Worm (Caenorhabditis elegans) whole organism, L1 larva: ENCODE measurements around the gene idpc-2.

Experiments
- alr-1 ChIP-seq: fragments of 200-800 bp; sonication (Bioruptor generic); optimal IDR thresholded peaks from 2 replicates; lab custom pipeline; 2018; ENCODE audit warnings: borderline replicate concordance, mild to moderate bottlenecking, missing genetic modification characterization, missing compliant biosample characterization
- ama-1 ChIP-seq: fragments of 150-350 bp; optimal IDR thresholded peaks from 2 replicates; lab custom pipeline; 2014
- dpl-1 ChIP-seq, 3 experiments: fragments of 150-350 bp in 2 of 3; sonication (generic microtip) in 1 of 3; optimal IDR thresholded peaks; 2 replicates each; lab custom pipeline; 2014 to 2017; ENCODE audit warnings: missing biosample characterization in 3 of 3, missing genetic modification characterization in 3 of 3, missing genetic modification reagents in 3 of 3
- unc-62 ChIP-seq: fragments of 150-350 bp; optimal IDR thresholded peaks from 2 replicates; lab custom pipeline; 2014; ENCODE audit warnings: missing biosample characterization, missing genetic modification reagents, missing genetic modification characterization

DNA sequence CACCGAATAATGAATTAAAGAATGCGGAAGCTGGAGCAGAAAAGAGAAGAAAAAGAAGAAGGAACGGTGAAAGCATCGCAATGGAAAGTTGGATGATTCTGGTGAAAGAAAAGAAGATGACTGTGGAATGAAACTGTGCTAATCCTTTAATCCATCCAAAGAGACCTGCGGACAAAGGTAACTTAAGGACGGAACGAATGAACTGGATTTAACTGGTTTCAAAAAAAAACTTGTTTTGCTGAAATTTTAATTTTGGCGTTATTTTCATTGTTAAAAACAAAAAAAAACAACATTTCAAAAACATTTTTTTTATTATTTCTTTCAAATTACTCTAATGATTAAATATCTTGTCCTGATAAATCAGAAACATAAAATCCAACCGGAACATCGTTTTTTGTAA is 15.8 kb upstream of the idpc-2 start, which contains the start of gene grl-12:
- TF ChIP-seq dpl-1 (GFP tag; optimal IDR thresholded peaks at IDR 0.05; lab: Kevin White, UChicago) = no peak
- no peak for TF ChIP-seq unc-62
- no peak for TF ChIP-seq ama-1 (lab: Kevin White, UChicago)
- TF ChIP-seq alr-1 (tag; lab: Kevin White, UChicago) = no peak
